Worm (Caenorhabditis elegans): ENCODE results near the gene trim-21.

DNA sequence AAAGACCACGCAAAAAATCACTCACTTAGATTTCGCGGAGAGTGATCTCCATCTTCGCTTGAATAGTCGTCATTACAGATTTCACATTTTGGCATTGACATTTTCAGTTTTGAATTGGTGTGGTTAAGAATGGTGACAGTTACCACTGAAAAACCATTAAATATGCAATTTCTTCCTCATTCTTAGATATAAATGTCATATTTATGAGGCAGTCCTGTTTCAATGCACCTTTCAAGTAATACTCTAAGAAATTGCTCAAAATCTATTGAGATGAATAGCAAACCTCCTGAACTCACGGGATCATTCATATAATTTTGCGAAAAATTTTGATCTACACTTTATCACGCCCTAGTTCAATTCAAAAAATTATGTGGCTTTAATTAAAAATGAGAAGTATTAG is 20.6 kb downstream of the trim-21 start, which contains the start of gene K09F6.7:
- no peak for TF ChIP-seq med-1 (GFP tag; optimal IDR thresholded peaks at IDR 0.05; ENCODE audit: insufficient read depth)
- no peak for TF ChIP-seq ztf-29 (GFP tag; IDR thresholded peaks at IDR 0.05)
- no peak for TF ChIP-seq cog-1 (tag; optimal IDR thresholded peaks at IDR 0.05)
- TF ChIP-seq ztf-23 (GFP tag; IDR thresholded peaks at IDR 0.05) = no peak
- no peak for TF ChIP-seq ref-1 (GFP tag; conservative IDR thresholded peaks at IDR 0.05)
- no peak for TF ChIP-seq T22C8.4 (GFP tag; IDR thresholded peaks at IDR 0.05)
